Worm (Caenorhabditis elegans) whole organism, young adult: ENCODE data around the gene C09G9.3.

Source experiments
- C06A6.2 ChIP-seq: fragments of 200-800 bp; sonication (Bioruptor generic); conservative IDR thresholded peaks from 2 replicates; pipeline ENCODE4 v1.3.6; 2022; ENCODE audit warnings: missing genetic modification characterization, missing compliant biosample characterization
- C17E4.6 ChIP-seq: fragments of 200-800 bp; sonication (Bioruptor generic); IDR thresholded peaks from 2 replicates; pipeline ENCODE4 v1.3.6; 2022; ENCODE audit warnings: missing genetic modification reagents, missing genetic modification characterization, missing compliant biosample characterization
- F22D6.2 ChIP-seq: sonication (generic microtip); optimal IDR thresholded peaks from 2 replicates; lab custom pipeline; 2016; ENCODE audit warnings: mild to moderate bottlenecking, missing genetic modification characterization, missing compliant biosample characterization
- F37B4.10 ChIP-seq: fragments of 200-800 bp; sonication (Bioruptor generic); IDR thresholded peaks from 2 replicates; pipeline ENCODE4 v1.3.6; 2022; ENCODE audit warnings: missing genetic modification characterization, missing compliant biosample characterization
- F57A8.1 ChIP-seq: fragments of 200-800 bp; sonication (Bioruptor generic); optimal IDR thresholded peaks from 2 replicates; lab custom pipeline; 2018; ENCODE audit warnings: mild to moderate bottlenecking, missing genetic modification characterization, moderate library complexity, missing compliant biosample characterization
- F57C9.4 ChIP-seq: sonication (generic microtip); optimal IDR thresholded peaks from 2 replicates; lab custom pipeline; 2017; ENCODE audit warnings: mild to moderate bottlenecking, missing genetic modification characterization, missing compliant biosample characterization
- ZK185.1 ChIP-seq: sonication (generic microtip); optimal IDR thresholded peaks from 2 replicates; lab custom pipeline; 2016; ENCODE audit warnings: mild to moderate bottlenecking, missing genetic modification characterization, missing compliant biosample characterization; ENCODE audit not compliant: poor library complexity, severe bottlenecking
- akir-1 ChIP-seq: fragments of 200-800 bp; sonication (Bioruptor generic); optimal IDR thresholded peaks from 2 replicates; lab custom pipeline; 2018; ENCODE audit warnings: mild to moderate bottlenecking, missing genetic modification characterization, moderate library complexity, missing compliant biosample characterization
- ama-1 ChIP-seq, 3 experiments: fragments of 150-350 bp in 1 of 3; sonication (generic microtip) in 2 of 3; optimal IDR thresholded peaks; 2 replicates each; lab custom pipeline; 2014 to 2018; ENCODE audit warnings: missing biosample characterization in 2 of 3, missing genetic modification characterization in 2 of 3, missing genetic modification reagents in 2 of 3
- aptf-3 ChIP-seq: fragments of 200-800 bp; sonication (Bioruptor generic); IDR thresholded peaks from 2 replicates; pipeline ENCODE4 v1.3.6; 2022; ENCODE audit warnings: missing genetic modification characterization, missing compliant biosample characterization
- attf-5 ChIP-seq: fragments of 200-800 bp; sonication (Bioruptor generic); optimal IDR thresholded peaks from 2 replicates; lab custom pipeline; 2018; ENCODE audit warnings: mild to moderate bottlenecking, missing genetic modification characterization, missing compliant biosample characterization
- bed-1 ChIP-seq: fragments of 200-800 bp; sonication (Bioruptor generic); IDR thresholded peaks from 2 replicates; pipeline ENCODE4 v1.3.6; 2022; ENCODE audit warnings: missing genetic modification reagents, missing genetic modification characterization, missing compliant biosample characterization
- bed-2 ChIP-seq: fragments of 200-800 bp; sonication (Bioruptor generic); IDR thresholded peaks from 2 replicates; pipeline ENCODE4 v1.3.6; 2022; ENCODE audit warnings: missing genetic modification reagents, missing genetic modification characterization, missing compliant biosample characterization
- cebp-2 ChIP-seq: fragments of 200-800 bp; sonication (Bioruptor generic); IDR thresholded peaks from 2 replicates; pipeline ENCODE4 v1.3.6; 2022; ENCODE audit warnings: missing genetic modification characterization, missing compliant biosample characterization
- ceh-40 ChIP-seq: fragments of 200-800 bp; sonication (Bioruptor generic); IDR thresholded peaks from 2 replicates; pipeline ENCODE4 v1.3.6; 2022; ENCODE audit warnings: missing genetic modification characterization, missing compliant biosample characterization
- die-1 ChIP-seq: sonication (generic microtip); optimal IDR thresholded peaks from 2 replicates; lab custom pipeline; 2016; ENCODE audit warnings: missing genotype, mild to moderate bottlenecking, missing genetic modification characterization, missing compliant biosample characterization
- efl-1 ChIP-seq: fragments of 150-350 bp; optimal IDR thresholded peaks from 2 replicates; lab custom pipeline; 2014; ENCODE audit warnings: missing biosample characterization, missing genetic modification reagents, missing genetic modification characterization
- egl-18 ChIP-seq: fragments of 200-800 bp; sonication (Bioruptor generic); IDR thresholded peaks from 2 replicates; pipeline ENCODE4 v1.3.6; 2022; ENCODE audit warnings: missing genetic modification reagents, missing genetic modification characterization, missing compliant biosample characterization
- egl-44 ChIP-seq: fragments of 200-800 bp; sonication (Bioruptor generic); IDR thresholded peaks from 2 replicates; pipeline ENCODE4 v1.3.6; 2022; ENCODE audit warnings: missing genetic modification reagents, missing genetic modification characterization, missing compliant biosample characterization
- him-1 ChIP-seq: sonication (generic microtip); optimal IDR thresholded peaks from 2 replicates; lab custom pipeline; 2016; ENCODE audit warnings: missing genotype, missing genetic modification reagents, missing genetic modification characterization, missing compliant biosample characterization
- hlh-12 ChIP-seq: sonication (generic microtip); optimal IDR thresholded peaks from 2 replicates; lab custom pipeline; 2016; ENCODE audit warnings: missing genetic modification characterization, missing compliant biosample characterization
- hmg-1.2 ChIP-seq: fragments of 200-800 bp; sonication (Bioruptor generic); IDR thresholded peaks from 2 replicates; pipeline ENCODE4 v1.3.6; 2022; ENCODE audit warnings: missing genetic modification reagents, missing genetic modification characterization, missing compliant biosample characterization
- hmg-20 ChIP-seq: fragments of 200-800 bp; sonication (Bioruptor generic); IDR thresholded peaks from 2 replicates; pipeline ENCODE4 v1.3.6; 2022; ENCODE audit warnings: missing genetic modification reagents, missing genetic modification characterization, missing compliant biosample characterization
- lin-35 ChIP-seq, 3 experiments: fragments of 150-350 bp in 2 of 3; sonication (generic microtip) in 1 of 3; optimal IDR thresholded peaks; 2 replicates each; lab custom pipeline; 2014 to 2018; ENCODE audit warnings: missing biosample characterization in 3 of 3, missing genetic modification characterization in 3 of 3, missing genetic modification reagents in 3 of 3
- lin-54 ChIP-seq: fragments of 200-800 bp; sonication (Bioruptor generic); optimal IDR thresholded peaks from 2 replicates; lab custom pipeline; 2018; ENCODE audit warnings: mild to moderate bottlenecking, missing genetic modification characterization, missing compliant biosample characterization
- lsl-1 ChIP-seq: fragments of 200-800 bp; sonication (Bioruptor generic); optimal IDR thresholded peaks from 2 replicates; lab custom pipeline; 2018; ENCODE audit warnings: mild to moderate bottlenecking, missing genetic modification characterization, moderate library complexity, missing compliant biosample characterization
- madf-3 ChIP-seq: fragments of 200-800 bp; sonication (Bioruptor generic); IDR thresholded peaks from 2 replicates; pipeline ENCODE4 v1.3.6; 2022; ENCODE audit warnings: missing genetic modification reagents, missing genetic modification characterization, missing compliant biosample characterization
- mel-28 ChIP-seq: sonication (generic microtip); optimal IDR thresholded peaks from 2 replicates; lab custom pipeline; 2016; ENCODE audit warnings: borderline replicate concordance, mild to moderate bottlenecking, missing genetic modification characterization, missing compliant biosample characterization
- nfyb-1 ChIP-seq: fragments of 200-800 bp; sonication (Bioruptor generic); IDR thresholded peaks from 2 replicates; pipeline ENCODE4 v1.3.6; 2022; ENCODE audit warnings: missing genetic modification reagents, missing genetic modification characterization, missing compliant biosample characterization
- nhr-120 ChIP-seq: fragments of 200-800 bp; sonication (Bioruptor generic); IDR thresholded peaks from 2 replicates; pipeline ENCODE4 v1.3.6; 2022; ENCODE audit warnings: missing genetic modification characterization, missing compliant biosample characterization
- nhr-80 ChIP-seq: sonication (generic microtip); optimal IDR thresholded peaks from 2 replicates; lab custom pipeline; 2016; ENCODE audit warnings: missing genetic modification characterization, missing compliant biosample characterization
- rec-8 ChIP-seq, 2 experiments: sonication (generic microtip); optimal IDR thresholded peaks; 2 replicates each; lab custom pipeline; 2016; ENCODE audit warnings: mild to moderate bottlenecking in 2 of 2, missing genetic modification characterization in 2 of 2, missing genetic modification reagents in 2 of 2, missing genotype in 2 of 2, missing biosample characterization in 1 of 2, missing compliant biosample characterization in 1 of 2, moderate library complexity in 1 of 2
- sea-2 ChIP-seq: fragments of 200-800 bp; sonication (Bioruptor generic); IDR thresholded peaks from 2 replicates; pipeline ENCODE4 v1.3.6; 2022; ENCODE audit warnings: missing genetic modification characterization, missing compliant biosample characterization
- snpc-1.1 ChIP-seq: sonication (generic microtip); optimal IDR thresholded peaks from 2 replicates; lab custom pipeline; 2017; ENCODE audit warnings: missing genetic modification characterization, mild to moderate bottlenecking, missing compliant biosample characterization, antibody characterized with exemption, moderate library complexity, missing genotype, missing genetic modification reagents; ENCODE audit not compliant: insufficient read depth
- snpc-3.4 ChIP-seq: sonication (generic microtip); optimal IDR thresholded peaks from 2 replicates; lab custom pipeline; 2017; ENCODE audit warnings: missing genetic modification characterization, mild to moderate bottlenecking, missing compliant biosample characterization, antibody characterized with exemption, moderate library complexity, missing genotype, missing genetic modification reagents
- somi-1 ChIP-seq: fragments of 200-800 bp; sonication (Bioruptor generic); optimal IDR thresholded peaks from 2 replicates; lab custom pipeline; 2018; ENCODE audit warnings: mild to moderate bottlenecking, missing genetic modification characterization, missing compliant biosample characterization
- tbp1 ChIP-seq: fragments of 200-800 bp; sonication (Bioruptor generic); optimal IDR thresholded peaks from 2 replicates; lab custom pipeline; 2018; ENCODE audit warnings: mild to moderate bottlenecking, missing genetic modification characterization, missing compliant biosample characterization
- tbx-9 ChIP-seq: sonication (generic microtip); optimal IDR thresholded peaks from 2 replicates; lab custom pipeline; 2016; ENCODE audit warnings: borderline replicate concordance, missing genetic modification characterization, inconsistent platforms, missing compliant biosample characterization
- ztf-26 ChIP-seq: sonication (generic microtip); optimal IDR thresholded peaks from 2 replicates; lab custom pipeline; 2017; ENCODE audit warnings: missing genetic modification characterization, missing compliant biosample characterization

Gene C09G9.3

DNA sequence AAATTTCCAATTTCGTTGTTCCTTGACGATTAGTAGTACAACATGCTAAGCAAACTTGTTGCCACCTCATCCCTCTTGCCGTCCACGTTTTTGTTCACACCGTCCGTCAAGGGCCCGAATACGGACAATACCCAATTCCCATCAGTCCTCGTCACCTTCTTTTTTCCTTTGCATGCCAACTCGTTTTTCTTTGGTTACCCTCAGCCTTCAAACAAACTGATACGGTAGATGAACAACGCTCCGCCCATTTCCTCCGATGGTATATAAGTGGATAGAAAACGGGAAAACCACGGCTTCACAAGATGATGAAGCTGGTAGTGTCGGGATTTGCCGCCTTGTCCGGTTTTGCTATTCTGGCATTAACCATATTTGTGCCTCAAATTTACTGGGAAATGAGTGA is 24.9 kb downstream of the C09G9.3 start, which contains the start of gene col-118 (continued):
- TF ChIP-seq tbp1, result no peak
- TF ChIP-seq snpc-3.4, result no peak
- TF ChIP-seq hmg-1.2 (GFP tag; lab: Robert Waterston, UW), result no peak
- TF ChIP-seq efl-1 (GFP tag; lab: Kevin White, UChicago), result no peak

DNA sequence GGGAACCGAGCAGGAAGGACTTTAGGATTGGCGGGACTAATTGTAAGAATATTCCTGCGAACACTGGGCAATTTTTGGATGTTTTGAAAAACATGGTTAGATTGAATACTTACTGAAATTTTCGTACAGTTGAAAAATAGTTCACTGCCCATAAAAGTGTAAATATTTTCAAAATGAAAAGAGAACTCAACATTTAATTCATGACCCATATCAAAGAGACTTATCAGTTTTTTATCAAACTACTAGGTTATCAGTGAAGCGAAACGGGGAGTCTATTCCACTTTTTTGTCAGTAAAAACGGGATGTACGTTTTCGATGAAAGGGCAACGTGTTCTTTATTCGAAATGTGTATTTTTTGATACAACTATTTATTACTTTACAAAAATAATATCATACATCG is 26.9 kb downstream of the C09G9.3 start:
- TF ChIP-seq nhr-80 (tag; lab: Kevin White, UChicago) (peak; percentile 68), mel-28 (tag; lab: Kevin White, UChicago) (no peak)

DNA sequence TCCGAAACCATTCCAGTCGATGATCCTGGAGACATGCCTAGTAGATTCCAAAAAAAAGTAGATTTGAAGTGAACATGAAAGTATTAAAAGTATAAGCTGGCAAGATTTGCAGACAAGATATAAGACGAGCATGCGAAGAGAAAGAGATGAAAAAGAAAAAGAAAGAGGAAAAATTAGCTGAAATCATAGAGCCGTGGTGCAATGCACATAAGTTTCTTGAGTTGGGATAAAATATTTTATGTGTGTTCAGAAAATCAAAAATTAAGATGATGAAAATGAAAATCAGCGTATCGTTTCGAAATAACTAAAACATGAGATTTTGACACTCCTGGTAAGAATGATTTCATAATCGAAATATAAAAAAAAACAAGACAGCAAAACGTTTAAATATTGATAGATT is 28.4 kb downstream of the C09G9.3 start, which contains the start of gene T11B7.2:
TSS of gene T11B7.2 (minus strand) at position 101 of the 400 bp plus-strand sequence.
- TF ChIP-seq die-1 (tag; lab: Kevin White, UChicago) (no peak), aptf-3 (GFP tag; lab: Robert Waterston, UW) (no peak), somi-1 (GFP tag; lab: Kevin White, UChicago) (no peak), egl-44 (no peak), tbx-9 (tag; lab: Kevin White, UChicago) (no peak), nfyb-1 (GFP tag; lab: Robert Waterston, UW) (no peak)
- TF ChIP-seq, all 124 proteins: peak for 0

DNA sequence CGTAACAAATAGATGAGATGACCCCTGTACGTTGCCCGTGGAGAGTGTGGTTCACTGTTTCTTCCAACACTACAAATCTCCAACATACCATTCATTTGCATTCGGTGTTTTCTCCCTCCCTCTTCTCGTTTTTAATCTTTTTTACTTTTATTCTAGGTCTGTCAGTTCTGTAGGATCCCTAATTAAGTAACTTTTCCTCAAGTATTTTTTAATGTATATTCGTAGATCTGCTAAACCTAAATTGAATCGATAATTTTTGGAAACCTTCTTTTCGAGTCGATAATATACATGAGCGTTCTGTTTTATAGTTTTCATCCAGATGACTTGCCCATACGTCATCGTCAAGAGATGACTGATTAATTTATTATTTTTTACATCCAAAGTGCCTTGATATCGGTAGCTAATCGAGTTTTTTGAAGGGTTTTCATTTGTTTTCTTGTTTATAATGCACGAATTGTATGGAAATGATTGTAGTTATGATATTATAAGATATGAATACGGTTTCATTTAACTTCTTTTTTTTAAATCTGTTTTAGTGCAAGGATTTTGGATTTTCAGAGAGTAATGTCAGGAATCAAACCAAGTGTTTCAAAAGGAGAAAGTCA is 32.6 kb downstream of the C09G9.3 start, which contains the start of the genes T28C6.11 and T11B7.1:
TSS of gene T28C6.11 (minus strand) at position 101 of the 605 bp plus-strand sequence.
TSS of gene T11B7.1 (plus strand) at position 555 of the 605 bp plus-strand sequence.
- no peak for TF ChIP-seq F57A8.1 (GFP tag; lab: Kevin White, UChicago)
- TF ChIP-seq snpc-1.1 (tag; lab: Kevin White, UChicago), result no peak
- TF ChIP-seq lin-35 (GFP tag; optimal IDR thresholded peaks at IDR 0.05; lab: Kevin White, UChicago), result no peak
- no peak for TF ChIP-seq tbx-9 (tag; lab: Kevin White, UChicago)
- no peak for TF ChIP-seq rec-8 (tag; optimal IDR thresholded peaks at IDR 0.05; lab: Kevin White, UChicago)

DNA sequence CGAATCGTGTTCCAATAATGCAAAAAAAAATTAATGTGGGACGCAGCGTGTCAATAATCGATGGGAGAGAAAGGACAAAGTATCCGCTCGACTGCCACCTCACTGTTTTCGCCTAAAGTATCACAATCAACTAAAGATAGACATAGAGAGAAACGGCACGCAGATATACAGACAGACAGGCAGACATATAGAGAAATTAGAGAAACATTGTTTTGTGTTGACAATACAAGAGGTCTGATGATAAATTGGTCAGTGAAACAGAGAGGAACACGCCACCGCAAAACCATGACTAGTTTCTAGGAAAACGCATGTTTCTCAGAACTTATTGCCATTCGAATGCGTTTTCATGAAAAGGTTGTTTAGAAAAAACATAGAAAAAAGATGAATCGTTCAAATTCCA is 42.3 kb downstream of the C09G9.3 start, which contains the start of gene T28C6.8:
TSS of gene T28C6.8 (minus strand) at position 137 of the 400 bp plus-strand sequence.
- TF ChIP-seq F57A8.1 (GFP tag; lab: Kevin White, UChicago) (no peak), F22D6.2 (tag; lab: Kevin White, UChicago) (no peak), tbx-9 (tag; lab: Kevin White, UChicago) (no peak), sea-2 (no peak), lin-54 (GFP tag; lab: Kevin White, UChicago) (peak; percentile 11), F57C9.4 (no peak), F37B4.10 (no peak), ceh-40 (GFP tag; lab: Robert Waterston, UW) (no peak), C17E4.6 (GFP tag; lab: Robert Waterston, UW) (no peak), ZK185.1 (tag; lab: Kevin White, UChicago) (no peak), attf-5 (GFP tag; lab: Kevin White, UChicago) (peak; percentile 71), nhr-120 (GFP tag; lab: Robert Waterston, UW) (no peak), akir-1 (GFP tag; lab: Kevin White, UChicago) (no peak), snpc-1.1 (tag; lab: Kevin White, UChicago) (no peak), madf-3 (GFP tag; lab: Robert Waterston, UW) (no peak), cebp-2 (GFP tag; lab: Robert Waterston, UW) (no peak), die-1 (tag; lab: Kevin White, UChicago) (no peak), him-1 (tag; lab: Kevin White, UChicago) (no peak), egl-18 (GFP tag; lab: Robert Waterston, UW) (no peak), C06A6.2 (no peak), hmg-20 (GFP tag; lab: Robert Waterston, UW) (no peak), ama-1 (optimal IDR thresholded peaks at IDR 0.05; lab: Kevin White, UChicago) (no peak), ama-1 (GFP tag; optimal IDR thresholded peaks at IDR 0.05; lab: Kevin White, UChicago) (no peak), somi-1 (GFP tag; lab: Kevin White, UChicago) (no peak), ztf-26 (tag; lab: Kevin White, UChicago) (no peak), bed-1 (no peak), bed-2 (GFP tag; lab: Robert Waterston, UW) (no peak), lsl-1 (GFP tag; lab: Kevin White, UChicago) (no peak), hlh-12 (no peak)
